Fruit fly (Drosophila melanogaster) whole organism, pupa: ENCODE results near the gene CG16779.
A peak's percentile ranks its signal among the peaks of the same experiment; 100 is the strongest.

Experiments used
- CG10348 ChIP-seq: fragments of 200-800 bp; sonication (Bioruptor generic); IDR thresholded peaks from 2 replicates; pipeline ENCODE4 v1.3.6; 2022; ENCODE audit warnings: missing biosample characterization, missing genetic modification characterization
- CG14655 ChIP-seq: fragments of 200-800 bp; sonication (Bioruptor generic); optimal IDR thresholded peaks from 3 replicates; lab custom pipeline; 2017; ENCODE audit warnings: mild to moderate bottlenecking, missing biosample characterization, missing genetic modification reagents, missing genetic modification characterization

DNA sequence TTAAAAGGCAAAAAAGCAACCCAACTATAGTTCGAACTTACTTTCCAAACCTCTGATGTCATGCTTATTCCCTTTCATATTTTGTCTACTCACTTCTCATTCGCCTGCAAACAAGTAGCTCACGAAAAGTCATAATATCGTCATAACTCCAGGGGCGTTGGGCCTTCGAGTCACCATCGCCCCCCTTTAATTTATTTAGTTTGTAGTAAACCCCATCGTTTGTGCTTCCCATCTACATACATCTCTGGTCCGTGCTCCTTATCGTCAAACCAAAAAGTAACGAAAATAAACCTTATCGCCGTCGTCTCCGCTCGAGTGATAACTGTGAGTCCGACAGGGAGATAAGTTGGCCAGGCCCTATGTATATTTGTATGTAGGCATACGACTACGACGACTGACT, 64.5 kb downstream of the CG16779 start:
- TF ChIP-seq CG10348 (GFP tag; lab: Robert Waterston, UW) (no peak), CG14655 (GFP tag; lab: Kevin White, UChicago) (peak; percentile 7)
